Fruit fly (Drosophila melanogaster) whole organism, prepupa: ENCODE results near the gene CG34367.
A peak's percentile ranks its signal among the peaks of the same experiment; 100 is the strongest.

ENCODE experiments used
- CG1621 ChIP-seq: fragments of 200-800 bp; sonication (Bioruptor generic); optimal IDR thresholded peaks from 3 replicates; lab custom pipeline; 2018; ENCODE audit warnings: missing biosample characterization, mild to moderate bottlenecking, missing genetic modification characterization
- Eip93F ChIP-seq: fragments of 200-800 bp; sonication (Bioruptor generic); optimal IDR thresholded peaks from 2 replicates; lab custom pipeline; 2016; ENCODE audit warnings: missing biosample characterization, mild to moderate bottlenecking, missing genetic modification characterization
- Lpt ChIP-seq: fragments of 200-800 bp; sonication (Bioruptor generic); optimal IDR thresholded peaks from 3 replicates; lab custom pipeline; 2016; ENCODE audit warnings: missing biosample characterization, missing genetic modification characterization
- dac ChIP-seq: fragments of 200-800 bp; sonication (Bioruptor generic); optimal IDR thresholded peaks from 2 replicates; lab custom pipeline; 2017; ENCODE audit warnings: missing biosample characterization, mild to moderate bottlenecking, missing genetic modification characterization
- svp ChIP-seq: fragments of 200-800 bp; sonication (Bioruptor generic); peaks from one replicate; lab custom pipeline; 2016; ENCODE audit warnings: missing biosample characterization, missing genetic modification characterization
- vri ChIP-seq: fragments of 200-800 bp; sonication (Bioruptor generic); optimal IDR thresholded peaks from 3 replicates; lab custom pipeline; 2016; ENCODE audit warnings: missing biosample characterization, mild to moderate bottlenecking, missing genetic modification characterization

DNA sequence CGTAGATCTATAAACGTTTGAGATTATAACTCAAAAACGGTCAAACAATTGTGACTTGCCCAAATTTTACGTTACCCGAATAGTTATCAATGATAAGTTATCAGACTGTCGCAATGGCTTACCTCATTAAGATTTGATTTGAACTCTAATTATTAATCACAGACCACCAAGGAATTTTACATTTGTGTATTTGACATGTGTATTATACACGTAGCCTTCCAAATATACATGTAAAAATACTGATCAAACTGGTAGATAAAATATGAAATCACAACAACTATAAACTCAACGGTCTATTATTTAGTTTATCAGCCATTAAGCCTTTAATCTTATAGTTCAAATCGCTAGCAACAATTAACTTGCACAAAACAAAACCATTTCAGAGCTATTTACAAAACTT lies 39.8 kb upstream of the CG34367 start:
- TF ChIP-seq CG1621 (tag; lab: Kevin White, UChicago) (no peak), Eip93F (no peak), dac (GFP tag; lab: Kevin White, UChicago) (no peak), svp (GFP tag; lab: Kevin White, UChicago) (no peak), Lpt (GFP tag; lab: Kevin White, UChicago) (no peak), vri (GFP tag; lab: Kevin White, UChicago) (peak; percentile 18)
